Worm (Caenorhabditis elegans): ENCODE measurements around the gene T28H10.1.

T28H10.1 gene

DNA sequence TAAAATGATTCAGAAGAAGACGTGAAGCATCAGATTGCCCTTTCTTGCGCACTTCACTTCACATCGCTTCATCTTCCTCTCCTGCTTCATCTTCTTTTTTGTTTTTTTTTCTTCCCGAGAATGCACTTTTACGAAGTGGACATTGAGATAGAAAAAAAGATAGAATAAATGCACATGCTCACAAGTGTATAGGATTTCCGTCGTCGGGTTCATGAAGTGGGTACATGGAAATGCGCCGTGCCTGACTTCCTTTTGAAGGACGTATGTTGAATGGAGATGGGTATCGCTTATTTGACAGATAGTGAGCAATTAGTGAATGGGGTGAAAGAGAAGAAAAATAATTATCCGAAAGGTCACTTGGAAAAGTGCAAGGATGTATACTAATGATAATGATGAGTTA, 26.5 kb downstream of the T28H10.1 start:
- TF ChIP-seq M03D4.4 (tag; optimal IDR thresholded peaks at IDR 0.05) (no peak), lin-13 (tag; optimal IDR thresholded peaks at IDR 0.05) (no peak)

DNA sequence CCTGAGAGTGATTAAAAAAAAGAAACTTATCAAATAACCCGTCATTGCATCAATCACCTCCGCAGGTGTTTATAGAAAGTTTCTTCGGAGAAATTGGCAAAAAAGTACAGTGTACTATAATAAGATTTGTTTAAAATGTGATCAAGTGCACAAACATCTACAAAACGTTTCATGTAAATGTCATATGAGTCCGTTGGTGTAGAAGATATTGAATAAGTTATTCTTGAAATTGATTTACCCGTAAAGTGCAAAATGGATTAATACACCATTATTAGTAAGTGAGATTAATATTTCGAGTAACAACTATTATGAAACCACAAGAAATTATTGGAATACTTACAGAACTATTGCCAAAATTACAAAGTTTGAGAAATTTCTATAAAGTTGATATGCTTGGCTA, 27.5 kb downstream of the T28H10.1 start:
- TF ChIP-seq ces-1 (GFP tag; optimal IDR thresholded peaks at IDR 0.05) = peak; percentile 5
- TF ChIP-seq unc-62 (GFP tag; optimal IDR thresholded peaks at IDR 0.05) = no peak

DNA sequence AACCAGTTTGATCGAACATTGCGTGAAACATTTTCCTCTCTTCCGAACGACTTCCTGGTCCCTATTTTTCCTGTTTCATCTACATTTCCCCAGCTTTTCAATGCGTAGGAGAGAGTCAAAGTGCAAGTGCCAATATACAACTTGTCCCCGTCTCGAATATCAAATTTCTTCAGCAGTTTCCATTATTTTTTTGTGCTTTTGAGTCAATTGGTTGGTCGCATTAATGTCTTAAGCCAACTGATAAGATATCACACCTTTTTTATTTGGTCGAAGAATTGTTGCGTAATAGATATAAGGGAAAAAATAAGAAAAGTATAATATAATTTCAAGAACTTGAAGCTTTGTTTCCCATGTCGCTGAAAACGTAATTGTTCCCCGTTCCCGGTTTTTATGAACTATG, 28.8 kb downstream of the T28H10.1 start:
- TF ChIP-seq zip-8 (tag; optimal IDR thresholded peaks at IDR 0.05) = peak; percentile 75
- TF ChIP-seq elt-1 (tag; optimal IDR thresholded peaks at IDR 0.05; ENCODE audit: borderline replicate concordance, insufficient read depth) = no peak

DNA sequence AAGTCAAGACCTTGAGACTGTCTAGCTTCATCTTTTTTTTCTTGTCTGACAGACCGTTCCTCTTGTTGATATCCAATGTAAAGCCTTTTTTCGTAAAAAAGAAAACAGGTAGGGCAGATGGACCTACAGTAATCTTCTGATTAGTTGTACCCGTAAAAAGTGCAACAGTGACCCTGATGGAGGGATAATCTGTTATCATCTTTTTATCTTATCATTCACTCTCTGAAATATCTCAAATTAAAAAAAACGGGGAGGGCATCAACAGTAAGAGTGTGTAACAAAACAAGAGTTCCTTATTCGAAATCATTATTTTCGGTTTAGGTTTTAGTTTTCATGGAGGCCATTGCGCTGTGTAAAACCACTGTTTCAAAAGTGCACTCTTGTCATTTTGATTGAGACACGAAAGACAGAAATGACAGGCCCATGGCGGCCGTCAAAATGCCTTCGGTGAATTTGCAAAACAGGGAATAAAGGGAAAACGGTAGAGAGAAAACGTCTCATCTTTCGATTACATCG, 30.1 kb downstream of the T28H10.1 start:
- TF ChIP-seq blmp-1 (tag; optimal IDR thresholded peaks at IDR 0.05) (no peak), tbx-8 (GFP tag; optimal IDR thresholded peaks at IDR 0.05) (no peak), M03D4.4 (tag; optimal IDR thresholded peaks at IDR 0.05) (no peak), lsy-2 (tag; optimal IDR thresholded peaks at IDR 0.05) (no peak), ztf-11 (tag; optimal IDR thresholded peaks at IDR 0.05) (no peak), nhr-12 (tag; optimal IDR thresholded peaks at IDR 0.05) (no peak), bed-3 (GFP tag; optimal IDR thresholded peaks at IDR 0.05) (no peak), sptf-1 (tag; optimal IDR thresholded peaks at IDR 0.05) (no peak), sem-2 (GFP tag; optimal IDR thresholded peaks at IDR 0.05) (no peak), drap-1 (GFP tag; optimal IDR thresholded peaks at IDR 0.05) (no peak), pha-4 (tag; optimal IDR thresholded peaks at IDR 0.05) (no peak), lin-32 (GFP tag; optimal IDR thresholded peaks at IDR 0.05) (no peak), ham-2 (GFP tag; optimal IDR thresholded peaks at IDR 0.05) (no peak), mls-2 (tag; optimal IDR thresholded peaks at IDR 0.05) (no peak), ceh-39 (tag; optimal IDR thresholded peaks at IDR 0.05) (no peak), elt-3 (tag; optimal IDR thresholded peaks at IDR 0.05) (no peak)

DNA sequence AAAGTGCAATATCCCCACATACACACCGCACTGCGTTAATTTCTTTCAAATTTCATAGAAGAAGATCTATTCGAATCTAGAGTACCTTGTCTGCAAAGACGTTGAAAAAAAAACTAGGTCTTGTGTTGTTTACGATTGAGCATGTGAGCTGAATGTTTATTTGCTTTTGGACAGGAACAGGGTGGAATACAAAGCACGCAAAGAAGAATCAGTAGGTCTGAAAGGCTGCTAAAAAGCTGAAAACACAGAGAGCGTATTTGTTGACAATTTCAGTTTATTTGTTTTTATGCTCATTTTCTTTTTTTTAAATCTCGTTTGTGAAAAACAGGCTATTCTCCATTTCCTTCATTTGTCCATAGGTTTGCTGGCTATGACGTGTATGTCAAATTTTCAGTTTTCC, 31.3 kb downstream of the T28H10.1 start:
- no peak for TF ChIP-seq nhr-2 (tag; optimal IDR thresholded peaks at IDR 0.05)
- TF ChIP-seq blmp-1 (tag; optimal IDR thresholded peaks at IDR 0.05) = no peak
- no peak for TF ChIP-seq bed-3 (GFP tag; optimal IDR thresholded peaks at IDR 0.05)
- no peak for TF ChIP-seq pha-4 (tag; optimal IDR thresholded peaks at IDR 0.05)
- TF ChIP-seq ceh-39 (tag; optimal IDR thresholded peaks at IDR 0.05) = no peak
- TF ChIP-seq M03D4.4 (tag; optimal IDR thresholded peaks at IDR 0.05) = no peak
- TF ChIP-seq sptf-1 (tag; optimal IDR thresholded peaks at IDR 0.05) = no peak
- TF ChIP-seq unc-62 (GFP tag; optimal IDR thresholded peaks at IDR 0.05) = no peak
- TF ChIP-seq nhr-76 (tag; optimal IDR thresholded peaks at IDR 0.05) = no peak
- TF ChIP-seq unc-39 (tag; optimal IDR thresholded peaks at IDR 0.05) = no peak
- no peak for TF ChIP-seq lin-13 (tag; optimal IDR thresholded peaks at IDR 0.05)
- no peak for TF ChIP-seq tbx-8 (GFP tag; optimal IDR thresholded peaks at IDR 0.05)
- TF ChIP-seq flh-1 (GFP tag; optimal IDR thresholded peaks at IDR 0.05) = no peak
- TF ChIP-seq elt-3 (tag; optimal IDR thresholded peaks at IDR 0.05) = no peak
- no peak for TF ChIP-seq sem-2 (GFP tag; optimal IDR thresholded peaks at IDR 0.05)

DNA sequence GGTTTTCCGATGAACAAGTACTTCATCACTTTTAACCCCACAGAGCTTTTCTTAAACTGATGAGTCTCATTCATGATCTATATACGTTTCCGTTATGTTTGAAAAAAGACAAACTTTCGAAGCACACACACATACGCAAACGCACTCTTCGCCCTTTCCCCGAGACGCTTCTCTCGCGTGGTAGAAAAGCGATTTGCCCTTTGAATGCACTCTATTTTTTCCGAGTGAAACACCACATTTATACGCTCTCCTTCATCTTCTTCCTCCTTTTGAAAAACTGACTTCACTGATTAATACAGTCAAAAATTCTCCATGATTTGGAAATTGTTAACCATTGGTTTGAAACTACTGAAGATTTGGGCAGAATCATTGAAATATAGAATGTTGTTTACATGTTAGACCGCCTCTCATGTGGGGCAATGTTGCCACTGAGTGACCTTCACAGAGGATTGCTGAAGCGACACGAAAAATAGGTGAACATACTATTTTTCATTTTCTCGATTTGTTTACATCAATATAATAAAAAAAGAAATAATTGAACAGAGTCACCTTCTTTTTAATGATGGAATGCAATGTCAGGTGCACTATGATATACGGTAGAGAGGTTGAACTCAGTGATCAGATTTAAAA, 32.9 kb downstream of the T28H10.1 start:
- TF ChIP-seq mls-2 (tag; optimal IDR thresholded peaks at IDR 0.05) (no peak), mep-1 (tag; optimal IDR thresholded peaks at IDR 0.05) (no peak), flh-1 (GFP tag; optimal IDR thresholded peaks at IDR 0.05) (no peak), sem-2 (GFP tag; optimal IDR thresholded peaks at IDR 0.05) (no peak)

DNA sequence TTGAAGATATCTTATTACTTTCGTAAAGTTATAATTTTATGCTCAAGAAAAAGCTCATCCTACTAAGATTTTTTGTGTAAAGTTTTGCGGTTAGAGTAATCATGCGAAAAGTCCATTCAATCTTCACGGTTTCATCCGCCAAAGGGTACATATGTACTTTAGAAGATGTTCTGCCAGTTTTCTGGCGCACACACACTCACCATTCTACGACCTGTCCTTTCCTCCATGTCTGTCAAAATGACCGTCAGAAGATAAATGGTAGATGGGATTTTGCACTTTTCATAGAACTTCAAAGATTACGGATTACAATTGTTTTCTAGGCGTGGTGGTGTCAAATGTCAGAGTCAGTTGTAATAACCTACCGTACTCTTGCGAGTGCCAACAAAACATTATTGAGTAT, 33.9 kb downstream of the T28H10.1 start:
- TF ChIP-seq unc-120 (tag; optimal IDR thresholded peaks at IDR 0.05; ENCODE audit: poor library complexity, severe bottlenecking) = no peak
- no peak for TF ChIP-seq ceh-83 (GFP tag; optimal IDR thresholded peaks at IDR 0.05)
- TF ChIP-seq nhr-2 (tag; optimal IDR thresholded peaks at IDR 0.05) = no peak
- no peak for TF ChIP-seq tbx-8 (GFP tag; optimal IDR thresholded peaks at IDR 0.05)
- no peak for TF ChIP-seq sem-2 (GFP tag; optimal IDR thresholded peaks at IDR 0.05)
- no peak for TF ChIP-seq flh-1 (GFP tag; optimal IDR thresholded peaks at IDR 0.05)
- no peak for TF ChIP-seq unc-39 (tag; optimal IDR thresholded peaks at IDR 0.05)
- no peak for TF ChIP-seq nhr-76 (tag; optimal IDR thresholded peaks at IDR 0.05)
- TF ChIP-seq elt-3 (tag; optimal IDR thresholded peaks at IDR 0.05) = no peak
- TF ChIP-seq unc-62 (GFP tag; optimal IDR thresholded peaks at IDR 0.05) = no peak
- no peak for TF ChIP-seq M03D4.4 (tag; optimal IDR thresholded peaks at IDR 0.05)
- TF ChIP-seq mep-1 (tag; optimal IDR thresholded peaks at IDR 0.05) = no peak
- no peak for TF ChIP-seq ces-1 (GFP tag; optimal IDR thresholded peaks at IDR 0.05)

All from whole organism, mixed stage, embryonic.